Worm (Caenorhabditis elegans): ENCODE data around the gene ptpn-22.

DNA sequence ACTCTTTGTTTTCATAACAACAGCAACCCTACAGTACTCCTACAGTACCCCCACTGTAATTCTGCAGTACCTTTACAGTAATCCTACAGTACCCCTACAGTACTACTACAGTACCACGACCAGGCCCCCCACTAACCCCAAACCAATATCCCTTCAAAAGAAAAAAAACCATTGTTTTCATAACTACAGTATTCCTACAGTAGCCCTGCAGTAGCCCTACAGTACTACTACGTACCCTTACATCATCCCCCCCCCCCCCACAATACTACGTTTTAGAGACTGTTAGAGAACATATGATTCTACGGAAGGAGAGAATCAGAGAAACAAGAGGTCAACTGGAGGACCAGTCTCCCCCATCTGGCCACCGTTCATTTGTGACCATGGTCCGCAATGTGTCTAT, 13.4 kb upstream of the ptpn-22 start, which contains the start of gene Y41D4A.3:
- TF ChIP-seq nhr-25 (tag; optimal IDR thresholded peaks at IDR 0.05) (no peak), snpc-4 (tag; optimal IDR thresholded peaks at IDR 0.05) (no peak), lin-15B (tag; optimal IDR thresholded peaks at IDR 0.05) (no peak), fkh-10 (GFP tag; optimal IDR thresholded peaks at IDR 0.05) (no peak), nhr-23 (tag; optimal IDR thresholded peaks at IDR 0.05) (no peak), ztf-11 (tag; optimal IDR thresholded peaks at IDR 0.05) (no peak), lin-39 (tag; optimal IDR thresholded peaks at IDR 0.05) (no peak), nhr-237 (tag; optimal IDR thresholded peaks at IDR 0.05) (no peak), egl-27 (tag; optimal IDR thresholded peaks at IDR 0.05) (no peak), ZK546.5 (tag; optimal IDR thresholded peaks at IDR 0.05) (no peak)
